Worm (Caenorhabditis elegans) whole organism, early embryonic: Measurements from ENCODE around the gene M117.1.
A peak's percentile ranks its signal among the peaks of the same experiment; 100 is the strongest.

Source experiments
- B0310.2 ChIP-seq: sonication (generic microtip); optimal IDR thresholded peaks from 2 replicates; lab custom pipeline; 2016; ENCODE audit warnings: mild to moderate bottlenecking, missing genetic modification characterization, missing compliant biosample characterization
- F13C5.2 ChIP-seq: sonication (generic microtip); optimal IDR thresholded peaks from 2 replicates; lab custom pipeline; 2017; ENCODE audit warnings: mild to moderate bottlenecking, missing genetic modification characterization, inconsistent platforms, missing compliant biosample characterization
- aly-1 ChIP-seq: sonication (generic microtip); optimal IDR thresholded peaks from 2 replicates; lab custom pipeline; 2016; ENCODE audit warnings: missing genetic modification characterization, missing compliant biosample characterization
- ama-1 ChIP-seq: fragments of 150-350 bp; optimal IDR thresholded peaks from 2 replicates; lab custom pipeline; 2014
- ceh-13 ChIP-seq: fragments of 200-800 bp; sonication (Bioruptor generic); optimal IDR thresholded peaks from 2 replicates; lab custom pipeline; 2018; ENCODE audit warnings: mild to moderate bottlenecking, missing genetic modification characterization, missing compliant biosample characterization
- ceh-36 ChIP-seq: sonication (generic microtip); optimal IDR thresholded peaks from 2 replicates; lab custom pipeline; 2016; ENCODE audit warnings: missing genetic modification characterization, inconsistent platforms, missing compliant biosample characterization
- ets-7 ChIP-seq: sonication (generic microtip); optimal IDR thresholded peaks from 2 replicates; lab custom pipeline; 2016; ENCODE audit warnings: missing genotype, missing genetic modification characterization, missing compliant biosample characterization
- flt-1 ChIP-seq: fragments of 200-800 bp; sonication (Bioruptor generic); IDR thresholded peaks from 2 replicates; pipeline ENCODE4 v1.3.6; 2022; ENCODE audit warnings: missing genetic modification characterization, missing compliant biosample characterization
- hmbx-1 ChIP-seq: sonication (generic microtip); optimal IDR thresholded peaks from 2 replicates; lab custom pipeline; 2016; ENCODE audit warnings: mild to moderate bottlenecking, missing genetic modification characterization, missing compliant biosample characterization
- hmg-4 ChIP-seq: fragments of 200-800 bp; sonication (Bioruptor generic); optimal IDR thresholded peaks from 2 replicates; lab custom pipeline; 2018; ENCODE audit warnings: mild to moderate bottlenecking, missing genetic modification characterization, missing compliant biosample characterization
- hnd-1 ChIP-seq: sonication (generic microtip); optimal IDR thresholded peaks from 2 replicates; lab custom pipeline; 2016; ENCODE audit warnings: missing genetic modification characterization, missing compliant biosample characterization
- pes-1 ChIP-seq: fragments of 200-800 bp; sonication (Bioruptor generic); IDR thresholded peaks from 2 replicates; pipeline ENCODE4 v1.3.6; 2022; ENCODE audit warnings: missing genetic modification reagents, missing genetic modification characterization, missing compliant biosample characterization
- scrt-1 ChIP-seq: fragments of 200-800 bp; sonication (Bioruptor generic); IDR thresholded peaks from 2 replicates; pipeline ENCODE4 v1.3.6; 2022; ENCODE audit warnings: missing genetic modification characterization, missing compliant biosample characterization
- sea-1 ChIP-seq: fragments of 200-800 bp; sonication (Bioruptor generic); conservative IDR thresholded peaks from 2 replicates; pipeline ENCODE4 v1.3.6; 2022; ENCODE audit warnings: missing genetic modification characterization, missing compliant biosample characterization
- tbx-11 ChIP-seq: fragments of 200-800 bp; sonication (Bioruptor generic); IDR thresholded peaks from 2 replicates; pipeline ENCODE4 v1.3.6; 2022; ENCODE audit warnings: missing genetic modification characterization, missing compliant biosample characterization
- tbx-37 ChIP-seq: fragments of 200-800 bp; sonication (Bioruptor generic); conservative IDR thresholded peaks from 2 replicates; pipeline ENCODE4 v1.3.6; 2022; ENCODE audit warnings: missing genetic modification reagents, missing genetic modification characterization, missing compliant biosample characterization
- tra-4 ChIP-seq: sonication (generic microtip); optimal IDR thresholded peaks from 2 replicates; lab custom pipeline; 2017; ENCODE audit warnings: missing genetic modification characterization, missing compliant biosample characterization

Gene M117.1

DNA sequence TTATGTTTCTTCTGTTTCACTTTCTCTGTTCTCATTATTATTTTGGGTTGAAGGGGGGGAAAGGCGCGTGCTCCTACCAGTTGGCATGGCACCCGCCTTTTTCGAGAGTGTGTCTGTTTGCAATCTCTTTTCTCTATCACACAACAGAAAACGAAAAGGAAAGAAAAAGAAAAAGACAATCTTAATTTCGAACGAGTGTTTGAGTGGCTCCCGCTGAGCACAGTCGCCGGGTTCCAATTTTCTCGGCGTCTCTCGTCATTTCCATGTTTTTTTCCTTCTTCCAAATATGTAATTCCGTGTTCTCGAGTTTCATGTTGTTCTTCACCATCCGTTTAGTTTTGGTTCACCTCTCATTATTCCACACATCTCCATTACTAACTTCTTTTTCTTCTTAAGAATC is 28.1 kb downstream of the M117.1 start, which contains the start of gene F38H4.3:
TSS of gene F38H4.3 (plus strand) at position 301 of the 400 bp plus-strand sequence.
- no peak for TF ChIP-seq hnd-1 (tag; lab: Kevin White, UChicago)
- no peak for TF ChIP-seq scrt-1 (GFP tag; lab: Robert Waterston, UW)
- no peak for TF ChIP-seq aly-1 (tag; lab: Kevin White, UChicago)
- TF ChIP-seq F13C5.2 (tag; lab: Kevin White, UChicago) = no peak
- TF ChIP-seq ets-7 = no peak
- TF ChIP-seq ama-1 (lab: Kevin White, UChicago) = no peak
- no peak for TF ChIP-seq tbx-11 (GFP tag; lab: Robert Waterston, UW)

DNA sequence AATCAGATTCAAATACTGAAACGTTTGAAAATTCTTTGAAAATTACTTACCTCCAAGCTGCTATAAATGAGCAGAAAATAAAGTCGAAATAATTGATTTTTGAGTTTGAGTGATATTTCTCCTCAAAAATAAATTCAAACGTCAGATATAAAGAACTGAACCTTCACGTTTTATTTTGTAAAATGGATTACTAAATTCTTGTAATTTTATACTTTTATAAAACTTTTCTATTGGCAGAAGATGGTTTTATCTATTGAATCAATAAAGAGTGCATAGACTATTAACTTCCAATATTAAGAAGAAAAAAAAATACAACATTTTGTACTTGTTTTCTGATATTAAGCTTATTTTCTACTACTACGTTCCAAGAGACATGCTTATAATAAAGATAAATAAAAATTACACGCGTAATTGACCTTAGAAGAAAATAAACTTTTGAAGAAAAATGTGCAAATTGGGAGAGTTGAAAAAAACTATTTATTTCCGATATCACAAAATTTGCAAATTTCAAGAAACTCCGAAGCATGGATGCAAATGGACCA is 33.8 kb downstream of the M117.1 start, which contains the start of the genes F38H4.6 and F38H4.4:
TSS of gene F38H4.6 (minus strand) at position 101 of the 542 bp plus-strand sequence.
TSS of gene F38H4.4 (plus strand) at position 492 of the 542 bp plus-strand sequence.
- TF ChIP-seq ceh-13 (no peak), flt-1 (GFP tag; lab: Robert Waterston, UW) (no peak), ama-1 (lab: Kevin White, UChicago) (no peak), aly-1 (tag; lab: Kevin White, UChicago) (no peak), tbx-11 (GFP tag; lab: Robert Waterston, UW) (no peak), pes-1 (GFP tag; lab: Robert Waterston, UW) (no peak), tra-4 (no peak)

DNA sequence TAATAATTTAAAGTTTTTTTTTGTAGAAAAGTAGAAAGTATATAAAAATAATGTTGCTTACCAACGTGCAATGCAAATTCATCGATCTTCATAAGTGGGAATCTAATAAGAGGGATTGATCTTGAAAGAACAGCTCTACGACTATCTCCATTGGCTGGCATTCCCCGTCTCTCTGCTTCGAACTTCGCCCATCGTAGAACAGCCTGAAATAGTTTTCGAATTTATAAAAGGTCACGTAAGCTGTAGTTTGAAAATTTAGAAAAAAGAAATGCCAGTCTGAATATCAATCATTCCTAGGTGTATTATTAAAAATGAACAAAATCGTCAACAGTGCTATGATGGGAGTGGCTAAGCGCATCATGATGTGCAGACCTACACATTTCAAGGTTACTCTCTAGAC is 37.8 kb downstream of the M117.1 start, which contains the start of gene F38H4.5:
TSS of gene F38H4.5 (plus strand) at position 301 of the 400 bp plus-strand sequence.
- TF ChIP-seq ceh-13 (no peak), ceh-36 (tag; lab: Kevin White, UChicago) (no peak), tbx-37 (no peak), flt-1 (GFP tag; lab: Robert Waterston, UW) (no peak), ets-7 (no peak), F13C5.2 (tag; lab: Kevin White, UChicago) (no peak), sea-1 (GFP tag; lab: Robert Waterston, UW) (no peak), hnd-1 (tag; lab: Kevin White, UChicago) (no peak), B0310.2 (tag; lab: Kevin White, UChicago) (no peak), ama-1 (lab: Kevin White, UChicago) (no peak), tra-4 (no peak), hmg-4 (GFP tag; lab: Kevin White, UChicago) (no peak), hmbx-1 (tag; lab: Kevin White, UChicago) (no peak), scrt-1 (GFP tag; lab: Robert Waterston, UW) (no peak), pes-1 (GFP tag; lab: Robert Waterston, UW) (no peak), aly-1 (tag; lab: Kevin White, UChicago) (no peak), tbx-11 (GFP tag; lab: Robert Waterston, UW) (no peak)

DNA sequence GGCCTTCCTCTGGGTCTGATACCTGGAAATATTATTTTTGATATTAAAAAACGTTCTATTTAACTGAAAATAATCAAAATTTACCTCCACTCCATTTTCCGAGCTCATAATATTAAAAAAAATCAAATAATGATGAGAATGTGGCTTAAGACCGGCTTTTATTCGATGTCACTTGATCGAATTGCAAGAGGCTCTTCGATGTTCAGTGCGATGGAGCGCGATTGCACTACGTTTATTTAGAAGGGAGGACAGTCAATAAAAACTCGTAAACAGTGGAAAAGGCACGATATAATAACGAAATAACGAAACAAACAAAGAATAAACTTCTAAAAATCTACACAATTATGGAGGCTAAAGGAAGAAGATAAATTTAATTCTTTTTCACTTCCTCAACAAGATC is 40.7 kb downstream of the M117.1 start, which contains the start of gene tag-30:
TSS of gene tag-30 (minus strand) at position 383 of the 400 bp plus-strand sequence.
- no peak for TF ChIP-seq tbx-11 (GFP tag; lab: Robert Waterston, UW)
- no peak for TF ChIP-seq scrt-1 (GFP tag; lab: Robert Waterston, UW)
- no peak for TF ChIP-seq ama-1 (lab: Kevin White, UChicago)
- no peak for TF ChIP-seq flt-1 (GFP tag; lab: Robert Waterston, UW)
- no peak for TF ChIP-seq pes-1 (GFP tag; lab: Robert Waterston, UW)
- TF ChIP-seq aly-1 (tag; lab: Kevin White, UChicago) = no peak
- TF ChIP-seq ets-7 = no peak
- no peak for TF ChIP-seq hmg-4 (GFP tag; lab: Kevin White, UChicago)

DNA sequence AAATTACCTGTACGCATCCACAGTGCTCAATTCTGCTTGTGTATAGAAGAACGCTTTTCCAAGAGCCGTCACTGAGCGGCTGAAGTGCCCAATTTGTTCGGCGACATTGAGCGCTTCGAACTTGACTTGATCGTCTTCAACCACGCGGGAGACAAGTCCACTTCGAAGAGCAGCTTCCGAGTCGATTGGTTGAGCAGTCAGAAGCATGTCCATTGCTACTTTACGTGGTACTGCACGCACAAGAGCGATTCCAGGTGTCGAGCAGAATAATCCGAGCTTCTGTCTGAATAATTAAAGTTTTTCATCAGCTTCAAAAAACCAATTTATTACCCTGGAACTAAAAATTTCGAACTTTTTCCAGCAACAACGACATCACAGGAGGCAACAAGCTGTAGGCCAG is 41.4 kb downstream of the M117.1 start:
- no peak for TF ChIP-seq hnd-1 (tag; lab: Kevin White, UChicago)

DNA sequence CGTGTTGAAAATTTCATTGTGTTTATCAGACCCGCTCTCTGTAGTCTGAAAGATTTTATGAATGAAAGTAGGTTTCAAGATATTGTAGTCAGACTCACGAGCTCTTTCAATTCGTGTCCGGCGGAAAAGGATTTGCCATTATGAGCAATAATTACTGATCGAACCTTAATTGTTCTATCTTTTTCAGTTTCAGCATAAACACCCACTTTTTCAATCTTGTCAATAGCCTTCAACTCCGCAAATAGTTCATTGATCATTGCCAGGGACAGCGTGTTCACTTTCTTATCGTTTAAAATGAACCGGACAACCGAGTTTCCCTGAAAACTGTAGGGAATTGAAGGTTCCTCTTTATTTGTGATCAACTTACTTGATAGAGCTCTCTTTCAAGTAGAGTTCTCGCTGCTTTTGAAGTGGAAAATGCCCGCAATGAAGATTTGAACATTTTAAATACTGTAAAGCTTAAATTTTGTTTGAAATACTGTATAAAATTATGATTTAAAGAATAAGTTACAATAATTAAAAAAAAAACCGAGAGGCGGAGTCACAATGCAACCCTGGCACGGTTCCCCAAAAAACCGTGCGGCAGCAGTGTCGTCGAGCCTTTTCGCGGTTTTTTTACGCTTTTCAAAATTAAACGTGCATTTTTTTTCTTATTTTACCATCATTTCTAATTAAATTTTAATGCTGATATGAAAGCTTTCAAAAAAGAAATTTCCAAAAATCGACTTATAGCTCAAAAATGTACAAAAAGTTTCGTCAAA is 42.0 kb downstream of the M117.1 start, which contains the start of gene ech-2:
TSS of gene ech-2 (minus strand) at position 452 of the 761 bp plus-strand sequence.
- TF ChIP-seq tra-4 = no peak
- TF ChIP-seq sea-1 (GFP tag; lab: Robert Waterston, UW) = no peak
- TF ChIP-seq pes-1 (GFP tag; lab: Robert Waterston, UW) = no peak
- no peak for TF ChIP-seq hmg-4 (GFP tag; lab: Kevin White, UChicago)
- no peak for TF ChIP-seq ceh-36 (tag; lab: Kevin White, UChicago)
- no peak for TF ChIP-seq aly-1 (tag; lab: Kevin White, UChicago)
- TF ChIP-seq F13C5.2 (tag; lab: Kevin White, UChicago) = no peak
- no peak for TF ChIP-seq ama-1 (lab: Kevin White, UChicago)
- TF ChIP-seq ets-7 = no peak
- no peak for TF ChIP-seq B0310.2 (tag; lab: Kevin White, UChicago)
- TF ChIP-seq hmbx-1 (tag; lab: Kevin White, UChicago) = no peak
- TF ChIP-seq flt-1 (GFP tag; lab: Robert Waterston, UW) = no peak
- no peak for TF ChIP-seq hnd-1 (tag; lab: Kevin White, UChicago)
- no peak for TF ChIP-seq scrt-1 (GFP tag; lab: Robert Waterston, UW)
- no peak for TF ChIP-seq tbx-11 (GFP tag; lab: Robert Waterston, UW)

DNA sequence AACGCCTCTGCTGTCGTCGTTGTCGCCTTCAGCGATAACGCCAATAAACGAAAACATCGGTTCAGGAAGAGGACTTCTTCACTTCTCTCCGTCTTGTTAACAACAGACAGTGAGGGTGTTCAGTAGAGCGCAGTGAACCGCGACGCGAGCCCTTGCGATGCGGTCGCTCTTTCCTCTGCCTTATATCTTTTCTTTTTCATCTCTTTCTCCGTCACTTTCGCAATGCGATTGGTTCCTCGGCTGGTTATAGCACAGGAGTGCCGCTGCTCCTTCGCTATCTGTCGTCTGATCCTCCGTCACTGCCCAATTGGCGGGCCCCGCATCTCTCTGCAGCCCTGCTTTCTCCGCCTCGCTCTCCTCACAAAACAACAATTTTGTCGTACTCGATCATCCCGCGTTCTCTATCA is 43.1 kb downstream of the M117.1 start:
- TF ChIP-seq tbx-11 (GFP tag; lab: Robert Waterston, UW) (no peak), hmbx-1 (tag; lab: Kevin White, UChicago) (no peak), hnd-1 (tag; lab: Kevin White, UChicago) (no peak), B0310.2 (tag; lab: Kevin White, UChicago) (no peak), tra-4 (no peak), scrt-1 (GFP tag; lab: Robert Waterston, UW) (no peak), flt-1 (GFP tag; lab: Robert Waterston, UW) (0 out of 2 replicates have a peak, but pooled peaks have one; percentile 18), tbx-37 (no peak), sea-1 (GFP tag; lab: Robert Waterston, UW) (no peak), hmg-4 (GFP tag; lab: Kevin White, UChicago) (peak; percentile 60), aly-1 (tag; lab: Kevin White, UChicago) (peak; percentile 67), ama-1 (lab: Kevin White, UChicago) (no peak)
